Worm (Caenorhabditis elegans) whole organism, mixed stage, embryonic: Measurements from ENCODE around the gene heri-1.

ENCODE experiments used
- M03D4.4 ChIP-seq: sonication (generic microtip); optimal IDR thresholded peaks from 2 replicates; lab custom pipeline; 2017; ENCODE audit warnings: mild to moderate bottlenecking, missing genetic modification characterization, missing compliant biosample characterization
- bed-3 ChIP-seq: fragments of 200-800 bp; sonication (Bioruptor generic); optimal IDR thresholded peaks from 3 replicates; lab custom pipeline; 2018; ENCODE audit warnings: mild to moderate bottlenecking, missing genetic modification characterization, moderate library complexity, missing compliant biosample characterization
- ceh-43 ChIP-seq: fragments of 200-800 bp; sonication (Bioruptor generic); optimal IDR thresholded peaks from 2 replicates; lab custom pipeline; 2018; ENCODE audit warnings: mild to moderate bottlenecking, missing genetic modification characterization, moderate library complexity, missing compliant biosample characterization
- ces-1 ChIP-seq: fragments of 150-350 bp; optimal IDR thresholded peaks from 2 replicates; lab custom pipeline; 2014; ENCODE audit warnings: missing biosample characterization, missing genetic modification reagents, missing genetic modification characterization
- cnd-1 ChIP-seq: fragments of 200-800 bp; sonication (Bioruptor generic); optimal IDR thresholded peaks from 2 replicates; lab custom pipeline; 2018; ENCODE audit warnings: mild to moderate bottlenecking, missing genetic modification characterization, missing compliant biosample characterization
- drap-1 ChIP-seq: fragments of 200-800 bp; sonication (Bioruptor generic); optimal IDR thresholded peaks from 3 replicates; lab custom pipeline; 2018; ENCODE audit warnings: mild to moderate bottlenecking, missing genetic modification characterization, missing compliant biosample characterization
- elt-3 ChIP-seq: fragments of 150-350 bp; optimal IDR thresholded peaks from 2 replicates; lab custom pipeline; 2014; ENCODE audit warnings: missing biosample characterization, missing genetic modification characterization
- flh-1 ChIP-seq: fragments of 200-800 bp; sonication (Bioruptor generic); optimal IDR thresholded peaks from 2 replicates; lab custom pipeline; 2018; ENCODE audit warnings: mild to moderate bottlenecking, missing genetic modification characterization, moderate library complexity, missing compliant biosample characterization
- hlh-1 ChIP-seq: fragments of 150-350 bp; optimal IDR thresholded peaks from 2 replicates; lab custom pipeline; 2014; ENCODE audit warnings: missing biosample characterization, missing genetic modification reagents, missing genetic modification characterization
- lin-13 ChIP-seq: fragments of 150-350 bp; optimal IDR thresholded peaks from 2 replicates; lab custom pipeline; 2014; ENCODE audit warnings: missing biosample characterization, missing genetic modification characterization
- lin-32 ChIP-seq: fragments of 200-800 bp; sonication (Bioruptor generic); optimal IDR thresholded peaks from 2 replicates; lab custom pipeline; 2018; ENCODE audit warnings: mild to moderate bottlenecking, missing genetic modification characterization, missing compliant biosample characterization
- lsy-2 ChIP-seq: fragments of 150-350 bp; optimal IDR thresholded peaks from 2 replicates; lab custom pipeline; 2014; ENCODE audit warnings: missing biosample characterization, missing genetic modification characterization
- mab-5 ChIP-seq: fragments of 150-350 bp; optimal IDR thresholded peaks from 2 replicates; lab custom pipeline; 2014; ENCODE audit warnings: missing biosample characterization, missing genetic modification characterization
- mep-1 ChIP-seq: fragments of 150-350 bp; optimal IDR thresholded peaks from 2 replicates; lab custom pipeline; 2017; ENCODE audit warnings: missing biosample characterization, missing genetic modification reagents, missing genetic modification characterization, inconsistent platforms
- mls-2 ChIP-seq: sonication (generic microtip); optimal IDR thresholded peaks from 2 replicates; lab custom pipeline; 2016; ENCODE audit warnings: mild to moderate bottlenecking, missing genetic modification characterization, moderate library complexity, missing compliant biosample characterization
- nhr-12 ChIP-seq: fragments of 150-350 bp; optimal IDR thresholded peaks from 2 replicates; lab custom pipeline; 2014; ENCODE audit warnings: missing biosample characterization, missing genetic modification characterization
- nhr-237 ChIP-seq: fragments of 150-350 bp; optimal IDR thresholded peaks from 2 replicates; lab custom pipeline; 2014; ENCODE audit warnings: missing biosample characterization, missing genetic modification characterization
- nhr-28 ChIP-seq: fragments of 150-350 bp; optimal IDR thresholded peaks from 2 replicates; lab custom pipeline; 2014; ENCODE audit warnings: missing biosample characterization, missing genetic modification characterization
- pha-4 ChIP-seq: fragments of 150-350 bp; optimal IDR thresholded peaks from 2 replicates; lab custom pipeline; 2018; ENCODE audit warnings: missing biosample characterization, missing genetic modification reagents, missing genetic modification characterization
- sem-2 ChIP-seq: fragments of 200-800 bp; sonication (Bioruptor generic); optimal IDR thresholded peaks from 2 replicates; lab custom pipeline; 2018; ENCODE audit warnings: mild to moderate bottlenecking, missing genetic modification characterization, missing compliant biosample characterization
- snpc-4 ChIP-seq: fragments of 150-350 bp; optimal IDR thresholded peaks from 2 replicates; lab custom pipeline; 2014; ENCODE audit warnings: missing biosample characterization, missing genetic modification characterization
- sptf-1 ChIP-seq: sonication (generic microtip); optimal IDR thresholded peaks from 2 replicates; lab custom pipeline; 2017; ENCODE audit warnings: mild to moderate bottlenecking, missing genetic modification characterization, moderate library complexity, missing compliant biosample characterization
- tbx-8 ChIP-seq: fragments of 200-800 bp; sonication (Bioruptor generic); optimal IDR thresholded peaks from 2 replicates; lab custom pipeline; 2018; ENCODE audit warnings: mild to moderate bottlenecking, missing genetic modification characterization, moderate library complexity, missing compliant biosample characterization
- unc-120 ChIP-seq: sonication (generic microtip); optimal IDR thresholded peaks from 2 replicates; lab custom pipeline; 2017; ENCODE audit warnings: missing genetic modification characterization, missing compliant biosample characterization; ENCODE audit not compliant: poor library complexity, severe bottlenecking
- unc-39 ChIP-seq: fragments of 150-350 bp; optimal IDR thresholded peaks from 2 replicates; lab custom pipeline; 2014; ENCODE audit warnings: missing biosample characterization, missing genetic modification characterization
- unc-62 ChIP-seq: fragments of 150-350 bp; optimal IDR thresholded peaks from 2 replicates; lab custom pipeline; 2014; ENCODE audit warnings: missing biosample characterization, missing genetic modification reagents, missing genetic modification characterization
- zip-8 ChIP-seq: fragments of 150-350 bp; optimal IDR thresholded peaks from 2 replicates; lab custom pipeline; 2014; ENCODE audit warnings: missing biosample characterization, missing genetic modification characterization

Gene heri-1

DNA sequence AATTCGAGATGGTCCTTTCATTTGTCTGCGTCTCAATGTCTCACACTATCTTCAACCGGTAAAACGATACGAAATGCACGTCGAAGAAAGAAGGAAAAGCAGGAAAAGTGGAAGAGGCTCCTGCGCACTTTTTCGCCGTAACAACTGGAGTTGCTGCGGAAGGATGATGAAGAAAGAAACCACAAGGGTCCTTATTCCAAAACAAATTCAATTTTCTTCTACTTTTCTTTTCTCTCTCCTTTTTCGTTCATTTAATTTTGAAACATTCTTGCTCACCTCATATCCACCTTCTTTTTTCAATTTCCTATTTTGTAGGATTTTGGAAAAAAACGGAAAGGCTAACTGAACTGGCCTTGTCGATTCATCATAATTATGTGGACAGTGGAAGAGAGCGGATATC lies 7.6 kb upstream of the heri-1 start:
- TF ChIP-seq nhr-28 (no peak), ces-1 (GFP tag; lab: Kevin White, UChicago) (peak; percentile 92)

DNA sequence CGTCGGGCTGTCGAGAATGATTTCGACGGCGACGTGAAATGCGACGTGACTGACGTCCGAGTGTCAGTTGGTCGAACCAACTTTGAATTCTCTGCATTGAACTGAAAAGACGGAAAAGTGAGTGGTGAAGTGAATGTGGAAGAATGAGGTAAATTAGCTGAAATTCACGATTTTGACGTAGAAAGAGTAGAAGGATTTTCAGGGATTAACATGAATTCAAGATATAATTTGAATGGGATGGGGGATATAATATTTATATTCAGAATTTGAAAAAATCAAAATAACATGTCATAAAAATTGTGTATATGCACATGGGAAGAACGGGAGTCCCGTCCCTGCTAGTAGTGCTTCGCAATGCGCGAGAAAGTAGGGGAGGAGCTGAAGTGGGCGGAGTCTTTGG lies 5.2 kb upstream of the heri-1 start, which contains the start of gene C29H12.6:
TSS of gene C29H12.6 (minus strand) at position 101 of the 400 bp plus-strand sequence.
- TF ChIP-seq unc-62 (GFP tag; lab: Kevin White, UChicago) (no peak), nhr-28 (no peak), sem-2 (GFP tag; lab: Kevin White, UChicago) (no peak), flh-1 (GFP tag; lab: Kevin White, UChicago) (no peak), zip-8 (no peak), lin-32 (GFP tag; lab: Kevin White, UChicago) (no peak), ceh-43 (GFP tag; lab: Kevin White, UChicago) (no peak), mls-2 (tag; lab: Kevin White, UChicago) (no peak), lsy-2 (tag; lab: Kevin White, UChicago) (no peak), M03D4.4 (tag; lab: Kevin White, UChicago) (no peak)

DNA sequence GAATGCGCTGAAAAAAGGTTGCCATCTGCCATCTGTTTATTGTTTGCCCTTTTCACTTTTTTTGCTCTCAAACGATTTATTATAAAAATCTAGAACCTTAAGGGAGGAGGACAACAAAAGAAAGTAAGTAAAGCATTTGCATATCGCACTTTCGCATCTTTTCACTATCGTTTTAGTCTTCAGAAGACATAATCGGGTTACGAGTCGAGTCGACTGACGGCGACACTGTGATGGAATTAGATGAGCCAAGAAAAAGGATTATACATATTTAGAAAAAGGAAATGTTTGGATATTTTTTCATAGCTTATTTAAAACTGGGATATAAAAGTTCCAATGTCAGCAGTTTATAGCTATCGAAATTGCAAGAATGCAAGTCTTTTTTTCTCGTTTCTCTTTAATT lies 3.7 kb upstream of the heri-1 start:
- TF ChIP-seq ces-1 (GFP tag; lab: Kevin White, UChicago) = peak; percentile 98
- no peak for TF ChIP-seq mls-2 (tag; lab: Kevin White, UChicago)

DNA sequence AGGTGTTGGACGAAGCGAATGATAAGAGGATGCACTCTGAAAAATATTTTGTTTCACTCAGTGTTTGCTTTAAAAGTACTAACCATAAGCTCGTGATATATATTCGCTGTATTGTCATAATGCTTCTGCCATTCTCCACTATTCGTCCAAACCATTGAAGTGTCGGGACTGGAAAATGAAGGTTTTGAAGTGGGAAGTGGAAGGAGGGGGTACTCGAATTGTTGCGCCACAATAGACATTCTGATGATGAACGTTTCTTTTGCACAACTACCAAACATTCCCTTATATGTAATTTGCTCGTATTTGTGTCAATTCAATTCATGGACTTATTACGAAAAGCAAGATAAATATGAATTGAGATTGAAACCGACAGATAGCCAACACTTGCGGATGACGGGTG lies 2.3 kb upstream of the heri-1 start:
- TF ChIP-seq ces-1 (GFP tag; lab: Kevin White, UChicago) (no peak), cnd-1 (tag; lab: Kevin White, UChicago) (no peak), tbx-8 (GFP tag; lab: Kevin White, UChicago) (no peak), ceh-43 (GFP tag; lab: Kevin White, UChicago) (no peak), hlh-1 (tag; lab: Kevin White, UChicago) (no peak), unc-62 (GFP tag; lab: Kevin White, UChicago) (no peak)

DNA sequence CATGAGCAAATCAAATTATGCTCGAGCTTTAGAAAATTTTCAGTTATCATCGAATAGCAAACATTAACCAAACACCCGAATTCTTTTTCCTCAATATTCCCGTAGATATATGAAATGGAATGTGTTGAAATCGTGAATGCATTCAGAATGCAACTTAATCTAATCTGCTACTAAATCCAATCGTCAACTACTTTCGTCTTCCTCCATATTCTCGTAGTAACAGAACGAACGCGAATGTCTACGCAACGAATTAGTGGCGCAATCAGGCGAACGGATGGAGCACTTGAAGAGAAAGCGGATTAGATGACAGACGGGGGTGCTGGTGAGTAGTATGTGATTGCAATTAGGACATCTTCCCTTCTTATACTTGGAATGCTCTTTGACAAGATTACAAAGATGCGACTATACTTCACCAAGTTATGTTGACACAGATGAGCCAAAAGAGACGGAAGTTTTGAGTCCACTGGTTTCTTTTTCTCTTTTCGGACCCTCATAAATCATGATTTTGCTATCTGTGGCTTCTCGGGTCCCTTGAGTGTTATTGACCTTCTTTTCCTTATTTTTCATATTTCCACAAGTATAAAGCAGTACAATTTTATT lies 948 bp upstream of the heri-1 start:
- TF ChIP-seq nhr-237 (tag; lab: Kevin White, UChicago) = no peak
- no peak for TF ChIP-seq pha-4
- no peak for TF ChIP-seq elt-3 (tag; lab: Kevin White, UChicago)
- no peak for TF ChIP-seq mab-5
- no peak for TF ChIP-seq lin-13
- no peak for TF ChIP-seq hlh-1 (tag; lab: Kevin White, UChicago)
- TF ChIP-seq zip-8 = peak; percentile 28
- no peak for TF ChIP-seq cnd-1 (tag; lab: Kevin White, UChicago)
- TF ChIP-seq unc-62 (GFP tag; lab: Kevin White, UChicago) = peak; percentile 22
- no peak for TF ChIP-seq snpc-4
- TF ChIP-seq nhr-28 = no peak
- no peak for TF ChIP-seq drap-1 (GFP tag; lab: Kevin White, UChicago)
- no peak for TF ChIP-seq mep-1 (tag; lab: Kevin White, UChicago)
- no peak for TF ChIP-seq M03D4.4 (tag; lab: Kevin White, UChicago)
- TF ChIP-seq ces-1 (GFP tag; lab: Kevin White, UChicago) = peak; percentile 99
- no peak for TF ChIP-seq unc-39 (tag; lab: Kevin White, UChicago)
- no peak for TF ChIP-seq bed-3 (GFP tag; lab: Kevin White, UChicago)
- no peak for TF ChIP-seq sptf-1
- TF ChIP-seq mls-2 (tag; lab: Kevin White, UChicago) = peak; percentile 5
- TF ChIP-seq sem-2 (GFP tag; lab: Kevin White, UChicago) = no peak
- no peak for TF ChIP-seq tbx-8 (GFP tag; lab: Kevin White, UChicago)
- no peak for TF ChIP-seq ceh-43 (GFP tag; lab: Kevin White, UChicago)
- no peak for TF ChIP-seq unc-120 (tag; lab: Kevin White, UChicago)
- no peak for TF ChIP-seq nhr-12 (tag; lab: Kevin White, UChicago)

DNA sequence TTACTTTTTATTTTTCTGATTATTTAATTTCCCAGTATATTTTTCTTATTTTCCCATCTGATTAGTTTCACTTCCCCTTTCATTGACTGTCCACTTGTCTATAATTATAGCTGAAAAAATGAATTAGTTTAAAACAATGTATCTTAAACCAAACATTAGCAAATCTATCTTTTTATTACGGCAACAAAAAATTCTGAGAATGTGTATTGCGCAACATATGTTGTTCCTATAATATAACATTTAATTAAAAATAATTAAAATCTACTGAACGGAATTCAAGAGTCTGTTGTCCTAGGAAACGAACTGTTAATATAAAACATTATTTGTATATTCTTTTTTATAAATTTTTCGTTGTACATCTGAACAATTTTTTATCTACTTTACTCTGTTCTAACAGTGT lies 3.0 kb downstream of the heri-1 start:
- TF ChIP-seq cnd-1 (tag; lab: Kevin White, UChicago) (no peak), unc-62 (GFP tag; lab: Kevin White, UChicago) (no peak), zip-8 (peak; percentile 94), bed-3 (GFP tag; lab: Kevin White, UChicago) (no peak)
